Worm (Caenorhabditis elegans): Measurements from ENCODE around the gene Y44A6D.3.

Y44A6D.3 gene

ce11 chrV:20758106-20758505, 34.1 kb downstream of the Y44A6D.3 start:
- TF ChIP-seq lin-13 (tag; optimal IDR thresholded peaks at IDR 0.05) (no peak), mep-1 (tag; optimal IDR thresholded peaks at IDR 0.05) (no peak), sem-2 (GFP tag; optimal IDR thresholded peaks at IDR 0.05) (no peak), sptf-1 (tag; optimal IDR thresholded peaks at IDR 0.05) (no peak), unc-39 (tag; optimal IDR thresholded peaks at IDR 0.05) (no peak), zip-8 (tag; optimal IDR thresholded peaks at IDR 0.05) (no peak), hlh-1 (tag; optimal IDR thresholded peaks at IDR 0.05) (no peak), unc-62 (GFP tag; optimal IDR thresholded peaks at IDR 0.05) (no peak), ceh-39 (tag; optimal IDR thresholded peaks at IDR 0.05) (no peak), M03D4.4 (tag; optimal IDR thresholded peaks at IDR 0.05) (no peak), lin-32 (GFP tag; optimal IDR thresholded peaks at IDR 0.05) (no peak), ztf-11 (tag; optimal IDR thresholded peaks at IDR 0.05) (no peak), unc-120 (tag; optimal IDR thresholded peaks at IDR 0.05; ENCODE audit: poor library complexity, severe bottlenecking) (no peak), mab-5 (tag; optimal IDR thresholded peaks at IDR 0.05) (no peak), pha-4 (tag; optimal IDR thresholded peaks at IDR 0.05) (no peak), nhr-76 (tag; optimal IDR thresholded peaks at IDR 0.05) (no peak), bed-3 (GFP tag; optimal IDR thresholded peaks at IDR 0.05) (no peak), blmp-1 (tag; optimal IDR thresholded peaks at IDR 0.05) (no peak)

ce11 chrV:20757255-20757654, 35.0 kb downstream of the Y44A6D.3 start:
- TF ChIP-seq ces-1 (GFP tag; optimal IDR thresholded peaks at IDR 0.05) (no peak), mep-1 (tag; optimal IDR thresholded peaks at IDR 0.05) (no peak), drap-1 (GFP tag; optimal IDR thresholded peaks at IDR 0.05) (no peak), cnd-1 (tag; optimal IDR thresholded peaks at IDR 0.05) (no peak), lin-32 (GFP tag; optimal IDR thresholded peaks at IDR 0.05) (no peak), tbx-8 (GFP tag; optimal IDR thresholded peaks at IDR 0.05) (no peak), mab-5 (tag; optimal IDR thresholded peaks at IDR 0.05) (no peak)

ce11 chrV:20756385-20756996, 35.7 kb downstream of the Y44A6D.3 start:
- TF ChIP-seq mls-2 (tag; optimal IDR thresholded peaks at IDR 0.05) (no peak), elt-3 (tag; optimal IDR thresholded peaks at IDR 0.05) (no peak), snpc-4 (tag; optimal IDR thresholded peaks at IDR 0.05) (no peak), unc-120 (tag; optimal IDR thresholded peaks at IDR 0.05; ENCODE audit: poor library complexity, severe bottlenecking) (no peak), nhr-12 (tag; optimal IDR thresholded peaks at IDR 0.05) (no peak), unc-39 (tag; optimal IDR thresholded peaks at IDR 0.05) (no peak), mep-1 (tag; optimal IDR thresholded peaks at IDR 0.05) (no peak), ceh-83 (GFP tag; optimal IDR thresholded peaks at IDR 0.05) (peak; percentile 45), sptf-1 (tag; optimal IDR thresholded peaks at IDR 0.05) (peak; percentile 62), ceh-43 (GFP tag; optimal IDR thresholded peaks at IDR 0.05) (no peak), hlh-1 (tag; optimal IDR thresholded peaks at IDR 0.05) (no peak), lsy-2 (tag; optimal IDR thresholded peaks at IDR 0.05) (peak; percentile 22), pha-4 (tag; optimal IDR thresholded peaks at IDR 0.05) (peak; percentile 99), nhr-237 (tag; optimal IDR thresholded peaks at IDR 0.05) (no peak), lin-13 (tag; optimal IDR thresholded peaks at IDR 0.05) (no peak), tbx-8 (GFP tag; optimal IDR thresholded peaks at IDR 0.05) (no peak), drap-1 (GFP tag; optimal IDR thresholded peaks at IDR 0.05) (no peak), nhr-2 (tag; optimal IDR thresholded peaks at IDR 0.05) (no peak), elt-1 (tag; optimal IDR thresholded peaks at IDR 0.05; ENCODE audit: borderline replicate concordance, insufficient read depth) (no peak), lin-32 (GFP tag; optimal IDR thresholded peaks at IDR 0.05) (no peak), ceh-39 (tag; optimal IDR thresholded peaks at IDR 0.05) (no peak)

ce11 chrV:20755494-20755893, 36.7 kb downstream of the Y44A6D.3 start:
- TF ChIP-seq ztf-11 (tag; optimal IDR thresholded peaks at IDR 0.05) = no peak
- no peak for TF ChIP-seq cnd-1 (tag; optimal IDR thresholded peaks at IDR 0.05)
- TF ChIP-seq ceh-83 (GFP tag; optimal IDR thresholded peaks at IDR 0.05) = no peak
- TF ChIP-seq zip-8 (tag; optimal IDR thresholded peaks at IDR 0.05) = no peak
- TF ChIP-seq M03D4.4 (tag; optimal IDR thresholded peaks at IDR 0.05) = no peak
- no peak for TF ChIP-seq bed-3 (GFP tag; optimal IDR thresholded peaks at IDR 0.05)
- no peak for TF ChIP-seq mab-5 (tag; optimal IDR thresholded peaks at IDR 0.05)
- no peak for TF ChIP-seq elt-1 (tag; optimal IDR thresholded peaks at IDR 0.05; ENCODE audit: borderline replicate concordance, insufficient read depth)
- no peak for TF ChIP-seq sem-2 (GFP tag; optimal IDR thresholded peaks at IDR 0.05)
- TF ChIP-seq mep-1 (tag; optimal IDR thresholded peaks at IDR 0.05) = no peak

All from whole organism, mixed stage, embryonic.